Worm (Caenorhabditis elegans) whole organism, young adult: ENCODE data around the gene fbxa-154.

Experiments
- B0261.1 ChIP-seq: sonication (generic microtip); optimal IDR thresholded peaks from 2 replicates; lab custom pipeline; 2016; ENCODE audit warnings: mild to moderate bottlenecking, missing genetic modification characterization, moderate library complexity, missing compliant biosample characterization
- C06A6.2 ChIP-seq: fragments of 200-800 bp; sonication (Bioruptor generic); conservative IDR thresholded peaks from 2 replicates; pipeline ENCODE4 v1.3.6; 2022; ENCODE audit warnings: missing genetic modification characterization, missing compliant biosample characterization
- C17E4.6 ChIP-seq: fragments of 200-800 bp; sonication (Bioruptor generic); IDR thresholded peaks from 2 replicates; pipeline ENCODE4 v1.3.6; 2022; ENCODE audit warnings: missing genetic modification reagents, missing genetic modification characterization, missing compliant biosample characterization
- F10E7.11 ChIP-seq: sonication (generic microtip); optimal IDR thresholded peaks from 2 replicates; lab custom pipeline; 2017; ENCODE audit warnings: mild to moderate bottlenecking, missing genetic modification characterization, moderate library complexity, missing compliant biosample characterization
- F22D6.2 ChIP-seq: sonication (generic microtip); optimal IDR thresholded peaks from 2 replicates; lab custom pipeline; 2016; ENCODE audit warnings: mild to moderate bottlenecking, missing genetic modification characterization, missing compliant biosample characterization
- F33H1.4 ChIP-seq: fragments of 200-800 bp; sonication (Bioruptor generic); IDR thresholded peaks from 2 replicates; pipeline ENCODE4 v1.3.6; 2022; ENCODE audit warnings: missing genetic modification reagents, missing genetic modification characterization, missing compliant biosample characterization
- F57A8.1 ChIP-seq: fragments of 200-800 bp; sonication (Bioruptor generic); optimal IDR thresholded peaks from 2 replicates; lab custom pipeline; 2018; ENCODE audit warnings: mild to moderate bottlenecking, missing genetic modification characterization, moderate library complexity, missing compliant biosample characterization
- K12H6.12 ChIP-seq: fragments of 200-800 bp; sonication (Bioruptor generic); optimal IDR thresholded peaks from 2 replicates; lab custom pipeline; 2018; ENCODE audit warnings: mild to moderate bottlenecking, missing genetic modification characterization, missing compliant biosample characterization
- T07F8.4 ChIP-seq: sonication (generic microtip); optimal IDR thresholded peaks from 2 replicates; lab custom pipeline; 2016; ENCODE audit warnings: mild to moderate bottlenecking, missing genetic modification characterization, moderate library complexity, missing compliant biosample characterization
- Y53G8AR.9 ChIP-seq: fragments of 200-800 bp; sonication (Bioruptor generic); conservative IDR thresholded peaks from 2 replicates; pipeline ENCODE4 v1.3.6; 2022; ENCODE audit warnings: missing genetic modification reagents, missing genetic modification characterization, missing compliant biosample characterization
- Y56A3A.18 ChIP-seq: fragments of 200-800 bp; sonication (Bioruptor generic); IDR thresholded peaks from 2 replicates; pipeline ENCODE4 v1.3.6; 2022; ENCODE audit warnings: missing genetic modification reagents, missing genetic modification characterization, missing compliant biosample characterization
- Y95B8A.8 ChIP-seq: fragments of 200-800 bp; sonication (Bioruptor generic); IDR thresholded peaks from 2 replicates; pipeline ENCODE4 v1.3.6; 2022; ENCODE audit warnings: missing genetic modification reagents, missing genetic modification characterization, missing compliant biosample characterization
- ZK185.1 ChIP-seq: sonication (generic microtip); optimal IDR thresholded peaks from 2 replicates; lab custom pipeline; 2016; ENCODE audit warnings: mild to moderate bottlenecking, missing genetic modification characterization, missing compliant biosample characterization; ENCODE audit not compliant: poor library complexity, severe bottlenecking
- akir-1 ChIP-seq: fragments of 200-800 bp; sonication (Bioruptor generic); optimal IDR thresholded peaks from 2 replicates; lab custom pipeline; 2018; ENCODE audit warnings: mild to moderate bottlenecking, missing genetic modification characterization, moderate library complexity, missing compliant biosample characterization
- aptf-3 ChIP-seq: fragments of 200-800 bp; sonication (Bioruptor generic); IDR thresholded peaks from 2 replicates; pipeline ENCODE4 v1.3.6; 2022; ENCODE audit warnings: missing genetic modification characterization, missing compliant biosample characterization
- attf-5 ChIP-seq: fragments of 200-800 bp; sonication (Bioruptor generic); optimal IDR thresholded peaks from 2 replicates; lab custom pipeline; 2018; ENCODE audit warnings: mild to moderate bottlenecking, missing genetic modification characterization, missing compliant biosample characterization
- ccch-3 ChIP-seq: fragments of 200-800 bp; sonication (Bioruptor generic); optimal IDR thresholded peaks from 2 replicates; lab custom pipeline; 2018; ENCODE audit warnings: mild to moderate bottlenecking, missing genetic modification characterization, missing compliant biosample characterization
- cebp-1 ChIP-seq, 2 experiments: fragments of 200-800 bp in 1 of 2; sonication (Bioruptor generic) in 1 of 2; sonication (generic microtip) in 1 of 2; IDR thresholded peaks in 1 of 2; optimal IDR thresholded peaks in 1 of 2; 2 replicates each; pipeline versions ENCODE4 v1.3.6 to Lab custom; 2017 to 2022; ENCODE audit warnings: missing compliant biosample characterization in 2 of 2, missing genetic modification characterization in 2 of 2, mild to moderate bottlenecking in 1 of 2, missing genetic modification reagents in 1 of 2, moderate library complexity in 1 of 2
- ceh-100 ChIP-seq: fragments of 200-800 bp; sonication (Bioruptor generic); IDR thresholded peaks from 2 replicates; pipeline ENCODE4 v1.3.6; 2022; ENCODE audit warnings: missing genetic modification reagents, missing genetic modification characterization, missing compliant biosample characterization
- ceh-27 ChIP-seq: fragments of 200-800 bp; sonication (Bioruptor generic); optimal IDR thresholded peaks from 2 replicates; lab custom pipeline; 2018; ENCODE audit warnings: mild to moderate bottlenecking, missing genetic modification characterization, moderate library complexity, missing compliant biosample characterization
- ceh-40 ChIP-seq: fragments of 200-800 bp; sonication (Bioruptor generic); IDR thresholded peaks from 2 replicates; pipeline ENCODE4 v1.3.6; 2022; ENCODE audit warnings: missing genetic modification characterization, missing compliant biosample characterization
- ceh-91 ChIP-seq: fragments of 200-800 bp; sonication (Bioruptor generic); IDR thresholded peaks from 2 replicates; pipeline ENCODE4 v1.3.6; 2022; ENCODE audit warnings: missing genetic modification reagents, missing genetic modification characterization, missing compliant biosample characterization
- chd-7 ChIP-seq: sonication (generic microtip); optimal IDR thresholded peaks from 2 replicates; lab custom pipeline; 2016; ENCODE audit warnings: mild to moderate bottlenecking, missing genetic modification characterization, moderate library complexity, missing compliant biosample characterization
- dpl-1 ChIP-seq: fragments of 150-350 bp; optimal IDR thresholded peaks from 2 replicates; lab custom pipeline; 2014; ENCODE audit warnings: missing biosample characterization, missing genetic modification reagents, missing genetic modification characterization
- egl-18 ChIP-seq: fragments of 200-800 bp; sonication (Bioruptor generic); IDR thresholded peaks from 2 replicates; pipeline ENCODE4 v1.3.6; 2022; ENCODE audit warnings: missing genetic modification reagents, missing genetic modification characterization, missing compliant biosample characterization
- ets-4 ChIP-seq: fragments of 200-800 bp; sonication (Bioruptor generic); optimal IDR thresholded peaks from 2 replicates; lab custom pipeline; 2018; ENCODE audit warnings: mild to moderate bottlenecking, missing genetic modification characterization, missing compliant biosample characterization
- him-1 ChIP-seq: sonication (generic microtip); optimal IDR thresholded peaks from 2 replicates; lab custom pipeline; 2016; ENCODE audit warnings: missing genotype, missing genetic modification reagents, missing genetic modification characterization, missing compliant biosample characterization
- lag-1 ChIP-seq: fragments of 200-800 bp; sonication (Bioruptor generic); IDR thresholded peaks from 2 replicates; pipeline ENCODE4 v1.3.6; 2022; ENCODE audit warnings: missing genetic modification reagents, missing genetic modification characterization, missing compliant biosample characterization
- lin-35 ChIP-seq, 3 experiments: fragments of 150-350 bp in 2 of 3; sonication (generic microtip) in 1 of 3; optimal IDR thresholded peaks; 2 replicates each; lab custom pipeline; 2014 to 2018; ENCODE audit warnings: missing biosample characterization in 3 of 3, missing genetic modification characterization in 3 of 3, missing genetic modification reagents in 3 of 3
- lin-40 ChIP-seq: sonication (generic microtip); optimal IDR thresholded peaks from 2 replicates; lab custom pipeline; 2016; ENCODE audit warnings: missing genetic modification characterization, mild to moderate bottlenecking, missing compliant biosample characterization, missing genotype, missing genetic modification reagents
- madf-10 ChIP-seq: sonication (generic microtip); optimal IDR thresholded peaks from 2 replicates; lab custom pipeline; 2016; ENCODE audit warnings: mild to moderate bottlenecking, missing genetic modification characterization, missing compliant biosample characterization
- madf-6 ChIP-seq: fragments of 200-800 bp; sonication (Bioruptor generic); IDR thresholded peaks from 2 replicates; pipeline ENCODE4 v1.3.6; 2022; ENCODE audit warnings: missing genetic modification reagents, missing genetic modification characterization, missing compliant biosample characterization
- madf-8 ChIP-seq: fragments of 200-800 bp; sonication (Bioruptor generic); conservative IDR thresholded peaks from 2 replicates; pipeline ENCODE4 v1.3.6; 2022; ENCODE audit warnings: missing genetic modification reagents, missing genetic modification characterization, missing compliant biosample characterization
- mel-28 ChIP-seq: sonication (generic microtip); optimal IDR thresholded peaks from 2 replicates; lab custom pipeline; 2016; ENCODE audit warnings: borderline replicate concordance, mild to moderate bottlenecking, missing genetic modification characterization, missing compliant biosample characterization
- mxl-1 ChIP-seq: sonication (generic microtip); optimal IDR thresholded peaks from 2 replicates; lab custom pipeline; 2016; ENCODE audit warnings: missing genetic modification characterization, missing compliant biosample characterization
- nhr-80 ChIP-seq: sonication (generic microtip); optimal IDR thresholded peaks from 2 replicates; lab custom pipeline; 2016; ENCODE audit warnings: missing genetic modification characterization, missing compliant biosample characterization
- rec-8 ChIP-seq, 2 experiments: sonication (generic microtip); optimal IDR thresholded peaks; 2 replicates each; lab custom pipeline; 2016; ENCODE audit warnings: mild to moderate bottlenecking in 2 of 2, missing genetic modification characterization in 2 of 2, missing genetic modification reagents in 2 of 2, missing genotype in 2 of 2, missing biosample characterization in 1 of 2, missing compliant biosample characterization in 1 of 2, moderate library complexity in 1 of 2
- repo-1 ChIP-seq: sonication (generic microtip); optimal IDR thresholded peaks from 2 replicates; lab custom pipeline; 2017; ENCODE audit warnings: mild to moderate bottlenecking, missing genetic modification characterization, missing compliant biosample characterization
- rpc-1 ChIP-seq, 2 experiments: fragments of 150-350 bp in 1 of 2; sonication (generic microtip) in 1 of 2; optimal IDR thresholded peaks; 2 replicates each; lab custom pipeline; 2014 to 2018; ENCODE audit warnings: missing biosample characterization in 1 of 2, missing genetic modification characterization in 1 of 2, missing genetic modification reagents in 1 of 2, missing genotype in 1 of 2
- snpc-1.1 ChIP-seq: sonication (generic microtip); optimal IDR thresholded peaks from 2 replicates; lab custom pipeline; 2017; ENCODE audit warnings: missing genetic modification characterization, mild to moderate bottlenecking, missing compliant biosample characterization, antibody characterized with exemption, moderate library complexity, missing genotype, missing genetic modification reagents; ENCODE audit not compliant: insufficient read depth
- somi-1 ChIP-seq: fragments of 200-800 bp; sonication (Bioruptor generic); optimal IDR thresholded peaks from 2 replicates; lab custom pipeline; 2018; ENCODE audit warnings: mild to moderate bottlenecking, missing genetic modification characterization, missing compliant biosample characterization
- unc-130 ChIP-seq: sonication (generic microtip); optimal IDR thresholded peaks from 2 replicates; lab custom pipeline; 2016; ENCODE audit warnings: missing genetic modification reagents, missing genetic modification characterization, missing compliant biosample characterization
- xnd-1 ChIP-seq: sonication (generic microtip); optimal IDR thresholded peaks from 2 replicates; lab custom pipeline; 2016; ENCODE audit warnings: missing genotype, missing genetic modification reagents, missing genetic modification characterization, missing compliant biosample characterization
- ztf-18 ChIP-seq: sonication (generic microtip); optimal IDR thresholded peaks from 2 replicates; lab custom pipeline; 2016; ENCODE audit warnings: missing genotype, mild to moderate bottlenecking, missing genetic modification characterization, missing compliant biosample characterization
- ztf-22 ChIP-seq: fragments of 200-800 bp; sonication (Bioruptor generic); optimal IDR thresholded peaks from 2 replicates; lab custom pipeline; 2018; ENCODE audit warnings: mild to moderate bottlenecking, missing genetic modification characterization, moderate library complexity, missing compliant biosample characterization
- ztf-26 ChIP-seq: sonication (generic microtip); optimal IDR thresholded peaks from 2 replicates; lab custom pipeline; 2017; ENCODE audit warnings: missing genetic modification characterization, missing compliant biosample characterization
- ztf-28 ChIP-seq: fragments of 200-800 bp; sonication (Bioruptor generic); IDR thresholded peaks from 2 replicates; pipeline ENCODE4 v1.3.6; 2022; ENCODE audit warnings: missing genetic modification reagents, missing genetic modification characterization, missing compliant biosample characterization

The fbxa-154 gene

ce11 chrV:15566511-15567178 is 38.3 kb downstream of the fbxa-154 start (continued):
- TF ChIP-seq dpl-1 (GFP tag; lab: Kevin White, UChicago) = no peak
- peak; percentile 78 for TF ChIP-seq K12H6.12 (tag; lab: Kevin White, UChicago)
- TF ChIP-seq lag-1 (GFP tag; lab: Robert Waterston, UW) = no peak
- no peak for TF ChIP-seq ztf-18 (tag; lab: Kevin White, UChicago)
- no peak for TF ChIP-seq Y95B8A.8 (GFP tag; lab: Robert Waterston, UW)
- no peak for TF ChIP-seq C17E4.6 (GFP tag; lab: Robert Waterston, UW)
- no peak for TF ChIP-seq mxl-1 (tag; lab: Kevin White, UChicago)
- no peak for TF ChIP-seq ets-4 (GFP tag; lab: Kevin White, UChicago)
- TF ChIP-seq mel-28 (tag; lab: Kevin White, UChicago) = no peak
- no peak for TF ChIP-seq F33H1.4 (GFP tag; lab: Robert Waterston, UW)
- TF ChIP-seq lin-40 (tag; lab: Kevin White, UChicago) = peak; percentile 66
- TF ChIP-seq F22D6.2 = peak; percentile 68
- TF ChIP-seq F10E7.11 (tag; lab: Kevin White, UChicago) = no peak
- TF ChIP-seq cebp-1 (GFP tag; IDR thresholded peaks at IDR 0.05; lab: Robert Waterston, UW) = 0 out of 2 replicates have a peak, but pooled peaks have one; percentile 18
- TF ChIP-seq cebp-1 (tag; optimal IDR thresholded peaks at IDR 0.05; lab: Kevin White, UChicago) = peak; percentile 75
- no peak for TF ChIP-seq akir-1 (GFP tag; lab: Kevin White, UChicago)
- TF ChIP-seq repo-1 (tag; lab: Kevin White, UChicago) = no peak
- TF ChIP-seq snpc-1.1 = no peak
- no peak for TF ChIP-seq ceh-100 (GFP tag; lab: Robert Waterston, UW)
- peak; percentile 14 for TF ChIP-seq madf-10
- TF ChIP-seq Y53G8AR.9 (GFP tag; lab: Robert Waterston, UW) = no peak
- no peak for TF ChIP-seq him-1
- TF ChIP-seq ztf-26 (tag; lab: Kevin White, UChicago) = peak; percentile 58
- no peak for TF ChIP-seq rec-8 (tag; optimal IDR thresholded peaks at IDR 0.05; lab: Kevin White, UChicago)
- TF ChIP-seq ztf-22 (GFP tag; lab: Kevin White, UChicago) = no peak
- no peak for TF ChIP-seq madf-8 (GFP tag; lab: Robert Waterston, UW)
- TF ChIP-seq ZK185.1 (tag; lab: Kevin White, UChicago) = peak; percentile 52
- no peak for TF ChIP-seq T07F8.4 (tag; lab: Kevin White, UChicago)
- TF ChIP-seq somi-1 (GFP tag; lab: Kevin White, UChicago) = peak; percentile 77
- peak; percentile 47 for TF ChIP-seq nhr-80 (tag; lab: Kevin White, UChicago)
- TF ChIP-seq egl-18 (GFP tag; lab: Robert Waterston, UW) = no peak
- TF ChIP-seq ceh-91 = no peak
- TF ChIP-seq madf-6 (GFP tag; lab: Robert Waterston, UW) = no peak
- TF ChIP-seq ztf-28 (GFP tag; lab: Robert Waterston, UW) = no peak
- TF ChIP-seq Y56A3A.18 (GFP tag; lab: Robert Waterston, UW) = no peak
- peak; percentile 45 for TF ChIP-seq attf-5
- TF ChIP-seq F57A8.1 (GFP tag; lab: Kevin White, UChicago) = no peak
- no peak for TF ChIP-seq B0261.1 (tag; lab: Kevin White, UChicago)
- peak; percentile 37 for TF ChIP-seq ceh-27
- TF ChIP-seq unc-130 (GFP tag; lab: Kevin White, UChicago) = no peak
- no peak for TF ChIP-seq ccch-3 (GFP tag; lab: Kevin White, UChicago)
- no peak for TF ChIP-seq rpc-1 (optimal IDR thresholded peaks at IDR 0.05; lab: Kevin White, UChicago)
- no peak for TF ChIP-seq rpc-1 (tag; optimal IDR thresholded peaks at IDR 0.05; lab: Kevin White, UChicago)
- TF ChIP-seq aptf-3 (GFP tag; lab: Robert Waterston, UW) = no peak
- 0 out of 2 replicates have a peak, but pooled peaks have one; percentile 24 for TF ChIP-seq C06A6.2 (GFP tag; lab: Robert Waterston, UW)
- TF ChIP-seq ceh-40 = no peak
- no peak for TF ChIP-seq xnd-1 (tag; lab: Kevin White, UChicago)
- peak in 1 of 3 experiments; percentile 38 for TF ChIP-seq lin-35 (GFP tag; optimal IDR thresholded peaks at IDR 0.05; lab: Kevin White, UChicago)
- TF ChIP-seq chd-7 (tag; lab: Kevin White, UChicago) = peak; percentile 55
